Fruit fly (Drosophila melanogaster) whole organism, embryonic: ENCODE results near the gene CG15382.
A peak's percentile ranks its signal among the peaks of the same experiment; 100 is the strongest.

Experiments used
- BtbVII ChIP-seq: fragments of 200-800 bp; sonication (Bioruptor generic); optimal IDR thresholded peaks from 3 replicates; lab custom pipeline; 2017; ENCODE audit warnings: missing biosample characterization, mild to moderate bottlenecking, missing genetic modification characterization
- CG10565 ChIP-seq: fragments of 200-800 bp; sonication (Bioruptor generic); optimal IDR thresholded peaks from 3 replicates; lab custom pipeline; 2016; ENCODE audit warnings: missing biosample characterization, mild to moderate bottlenecking, missing genetic modification characterization
- CG10654 ChIP-seq: fragments of 200-800 bp; sonication (Bioruptor generic); optimal IDR thresholded peaks from 2 replicates; lab custom pipeline; 2016; ENCODE audit warnings: missing biosample characterization, missing genetic modification characterization
- CG13424 ChIP-seq: fragments of 200-800 bp; sonication (Bioruptor generic); optimal IDR thresholded peaks from 2 replicates; lab custom pipeline; 2019; ENCODE audit warnings: missing biosample characterization, mild to moderate bottlenecking, missing genetic modification characterization, moderate library complexity
- CG16863 ChIP-seq: fragments of 200-800 bp; sonication (Bioruptor generic); optimal IDR thresholded peaks from 3 replicates; lab custom pipeline; 2016; ENCODE audit warnings: missing biosample characterization, missing genetic modification characterization
- CG17186 ChIP-seq: fragments of 200-800 bp; sonication (Bioruptor generic); optimal IDR thresholded peaks from 3 replicates; lab custom pipeline; 2017; ENCODE audit warnings: missing biosample characterization, missing genetic modification reagents, missing genetic modification characterization
- CG17829 ChIP-seq: fragments of 200-800 bp; optimal IDR thresholded peaks from 2 replicates; lab custom pipeline; 2019; ENCODE audit warnings: missing biosample characterization, mild to moderate bottlenecking, missing genetic modification characterization, moderate library complexity
- CG17912 ChIP-seq: fragments of 200-800 bp; sonication (Bioruptor generic); optimal IDR thresholded peaks from 2 replicates; lab custom pipeline; 2018; ENCODE audit warnings: missing biosample characterization, mild to moderate bottlenecking, missing genetic modification characterization
- CG1792 ChIP-seq: fragments of 200-800 bp; sonication (Bioruptor generic); optimal IDR thresholded peaks from 2 replicates; lab custom pipeline; 2016; ENCODE audit warnings: missing biosample characterization, missing genetic modification characterization
- CG18262 ChIP-seq: fragments of 200-800 bp; optimal IDR thresholded peaks from 3 replicates; lab custom pipeline; 2019; ENCODE audit warnings: missing biosample characterization, mild to moderate bottlenecking, missing genetic modification characterization, moderate library complexity
- CG2678 ChIP-seq: fragments of 200-800 bp; sonication (Bioruptor generic); optimal IDR thresholded peaks from 3 replicates; lab custom pipeline; 2019; ENCODE audit warnings: missing biosample characterization, mild to moderate bottlenecking, missing genetic modification characterization, moderate library complexity
- CG30431 ChIP-seq: fragments of 200-800 bp; sonication (Bioruptor generic); optimal IDR thresholded peaks from 2 replicates; lab custom pipeline; 2017; ENCODE audit warnings: missing biosample characterization, missing genetic modification characterization
- CG3838 ChIP-seq: fragments of 200-800 bp; sonication (Bioruptor generic); optimal IDR thresholded peaks from 3 replicates; lab custom pipeline; 2016; ENCODE audit warnings: missing biosample characterization, missing genetic modification characterization
- CG4404 ChIP-seq: fragments of 200-800 bp; sonication (Bioruptor generic); IDR thresholded peaks from 2 replicates; pipeline ENCODE4 v1.3.6; 2022; ENCODE audit warnings: missing biosample characterization, missing genetic modification characterization
- CG8290 ChIP-seq, 3 experiments: fragments of 200-800 bp; sonication (Bioruptor generic); optimal IDR thresholded peaks; 2 replicates each; lab custom pipeline; 2016 to 2019; ENCODE audit warnings: missing biosample characterization in 3 of 3, missing genetic modification characterization in 3 of 3, mild to moderate bottlenecking in 2 of 3, moderate library complexity in 1 of 3
- CG8388 ChIP-seq: fragments of 200-800 bp; sonication (Bioruptor generic); optimal IDR thresholded peaks from 2 replicates; lab custom pipeline; 2019; ENCODE audit warnings: missing biosample characterization, mild to moderate bottlenecking, missing genetic modification characterization, moderate library complexity
- CG9817 ChIP-seq: fragments of 200-800 bp; sonication (Bioruptor generic); optimal IDR thresholded peaks from 2 replicates; lab custom pipeline; 2018; ENCODE audit warnings: missing biosample characterization, mild to moderate bottlenecking, missing genetic modification characterization, moderate library complexity
- Dfd ChIP-seq, 2 experiments: fragments of >200 bp; optimal IDR thresholded peaks; 2 replicates each; lab custom pipeline; 2017; ENCODE audit warnings: missing biosample characterization in 2 of 2, missing genetic modification characterization in 2 of 2
- Doc3 ChIP-seq: fragments of 200-800 bp; sonication (Bioruptor generic); IDR thresholded peaks from 3 replicates; pipeline ENCODE4 v1.3.6; 2022; ENCODE audit warnings: missing biosample characterization, missing genetic modification characterization; ENCODE audit not compliant: partially characterized antibody
- Drgx ChIP-seq: fragments of 200-800 bp; sonication (Bioruptor generic); IDR thresholded peaks from 2 replicates; pipeline ENCODE4 v1.3.6; 2022; ENCODE audit warnings: missing biosample characterization, missing genetic modification characterization
- H2.0 ChIP-seq: fragments of 200-800 bp; sonication (Bioruptor generic); IDR thresholded peaks from 2 replicates; pipeline ENCODE4 v1.3.6; 2022; ENCODE audit warnings: missing biosample characterization, missing genetic modification characterization
- Hey ChIP-seq: fragments of 200-800 bp; sonication (Bioruptor generic); optimal IDR thresholded peaks from 3 replicates; lab custom pipeline; 2018; ENCODE audit warnings: missing biosample characterization, mild to moderate bottlenecking, missing genetic modification characterization
- Hr39 ChIP-seq: fragments of >200 bp; optimal IDR thresholded peaks from 2 replicates; lab custom pipeline; 2017
- Hr78 ChIP-seq, 2 experiments: fragments of 200-800 bp in 1 of 2; fragments of >200 bp in 1 of 2; sonication (Bioruptor generic) in 1 of 2; optimal IDR thresholded peaks; 2 replicates each; lab custom pipeline; 2017 to 2019; ENCODE audit warnings: missing biosample characterization in 2 of 2, missing genetic modification characterization in 2 of 2, mild to moderate bottlenecking in 1 of 2, moderate library complexity in 1 of 2
- Lim3 ChIP-seq: fragments of 200-800 bp; sonication (Bioruptor generic); IDR thresholded peaks from 2 replicates; pipeline ENCODE4 v1.3.6; 2022; ENCODE audit warnings: missing biosample characterization, missing genetic modification characterization
- Neu2 ChIP-seq: fragments of 200-800 bp; sonication (Bioruptor generic); optimal IDR thresholded peaks from 3 replicates; lab custom pipeline; 2016; ENCODE audit warnings: missing biosample characterization, missing genetic modification characterization, borderline replicate concordance
- Nf-YC ChIP-seq: fragments of 200-800 bp; optimal IDR thresholded peaks from 3 replicates; lab custom pipeline; 2019; ENCODE audit warnings: missing biosample characterization, mild to moderate bottlenecking, missing genetic modification characterization, moderate library complexity
- Rx ChIP-seq: fragments of 200-800 bp; sonication (Bioruptor generic); IDR thresholded peaks from 2 replicates; pipeline ENCODE4 v1.3.6; 2022; ENCODE audit warnings: missing biosample characterization, missing genetic modification characterization
- Six4 ChIP-seq: fragments of 200-800 bp; sonication (Bioruptor generic); optimal IDR thresholded peaks from 2 replicates; lab custom pipeline; 2016; ENCODE audit warnings: missing biosample characterization, missing genetic modification characterization
- YL-1 ChIP-seq: fragments of 200-800 bp; sonication (Bioruptor generic); optimal IDR thresholded peaks from 3 replicates; lab custom pipeline; 2017; ENCODE audit warnings: missing biosample characterization, mild to moderate bottlenecking, missing genetic modification characterization
- amos ChIP-seq: fragments of 200-800 bp; sonication (Bioruptor generic); IDR thresholded peaks from 2 replicates; pipeline ENCODE4 v1.3.6; 2022; ENCODE audit warnings: missing biosample characterization, missing genetic modification characterization; ENCODE audit not compliant: partially characterized antibody
- ash1 ChIP-seq: fragments of 200-800 bp; sonication (Bioruptor generic); optimal IDR thresholded peaks from 2 replicates; lab custom pipeline; 2018; ENCODE audit warnings: missing biosample characterization, mild to moderate bottlenecking, missing genetic modification characterization
- caup ChIP-seq: fragments of 200-800 bp; sonication (Bioruptor generic); optimal IDR thresholded peaks from 3 replicates; lab custom pipeline; 2017; ENCODE audit warnings: missing biosample characterization, mild to moderate bottlenecking, missing genetic modification characterization, moderate library complexity; ENCODE audit not compliant: severe bottlenecking
- cg ChIP-seq: fragments of 200-800 bp; sonication (Bioruptor generic); optimal IDR thresholded peaks from 3 replicates; lab custom pipeline; 2019; ENCODE audit warnings: missing biosample characterization, mild to moderate bottlenecking, missing genetic modification characterization, moderate library complexity
- dan ChIP-seq: fragments of 200-800 bp; sonication (Bioruptor generic); IDR thresholded peaks from 2 replicates; pipeline ENCODE4 v1.3.6; 2022; ENCODE audit warnings: missing biosample characterization, missing genetic modification characterization
- dmrt11E ChIP-seq: fragments of 200-800 bp; sonication (Bioruptor generic); optimal IDR thresholded peaks from 3 replicates; lab custom pipeline; 2018; ENCODE audit warnings: missing biosample characterization, mild to moderate bottlenecking, missing genetic modification characterization, moderate library complexity
- ewg ChIP-seq: fragments of 200-800 bp; sonication (Bioruptor generic); optimal IDR thresholded peaks from 3 replicates; lab custom pipeline; 2017; ENCODE audit warnings: mild to moderate bottlenecking, missing biosample characterization, missing genetic modification reagents, missing genetic modification characterization
- grau ChIP-seq: fragments of 200-800 bp; optimal IDR thresholded peaks from 3 replicates; lab custom pipeline; 2019; ENCODE audit warnings: missing biosample characterization, mild to moderate bottlenecking, missing genetic modification characterization, moderate library complexity
- gsb ChIP-seq: fragments of 200-800 bp; sonication (Bioruptor generic); IDR thresholded peaks from 2 replicates; pipeline ENCODE4 v1.3.6; 2022; ENCODE audit warnings: missing biosample characterization, missing genetic modification characterization
- h ChIP-seq: fragments of >200 bp; optimal IDR thresholded peaks from 2 replicates; lab custom pipeline; 2017
- kni ChIP-seq: fragments of 200-800 bp; sonication (Bioruptor generic); optimal IDR thresholded peaks from 3 replicates; lab custom pipeline; 2017; ENCODE audit warnings: mild to moderate bottlenecking, missing biosample characterization, missing genetic modification reagents, missing genetic modification characterization
- knrl ChIP-seq: fragments of 200-800 bp; sonication (Bioruptor generic); IDR thresholded peaks from 3 replicates; pipeline ENCODE4 v1.3.6; 2022; ENCODE audit warnings: missing biosample characterization, missing genetic modification characterization; ENCODE audit not compliant: partially characterized antibody
- luna ChIP-seq: fragments of 200-800 bp; sonication (Bioruptor generic); optimal IDR thresholded peaks from 2 replicates; lab custom pipeline; 2016; ENCODE audit warnings: missing biosample characterization, missing genetic modification characterization
- nerfin-2 ChIP-seq: fragments of 200-800 bp; sonication (Bioruptor generic); IDR thresholded peaks from 2 replicates; pipeline ENCODE4 v1.3.6; 2022; ENCODE audit warnings: missing biosample characterization, missing genetic modification characterization; ENCODE audit not compliant: partially characterized antibody
- pum ChIP-seq: fragments of 200-800 bp; sonication (Bioruptor generic); optimal IDR thresholded peaks from 2 replicates; lab custom pipeline; 2016; ENCODE audit warnings: missing biosample characterization, missing genetic modification characterization
- schlank ChIP-seq: fragments of 200-800 bp; sonication (Bioruptor generic); optimal IDR thresholded peaks from 2 replicates; lab custom pipeline; 2018; ENCODE audit warnings: missing biosample characterization, mild to moderate bottlenecking, missing genetic modification characterization
- seq ChIP-seq: fragments of 200-800 bp; sonication (Bioruptor generic); IDR thresholded peaks from 2 replicates; pipeline ENCODE4 v1.3.6; 2022; ENCODE audit warnings: missing biosample characterization, missing genetic modification characterization
- slbo ChIP-seq: fragments of 200-800 bp; sonication (Bioruptor generic); IDR thresholded peaks from 2 replicates; pipeline ENCODE4 v1.3.6; 2022; ENCODE audit warnings: missing biosample characterization, missing genetic modification characterization

Gene CG15382

DNA sequence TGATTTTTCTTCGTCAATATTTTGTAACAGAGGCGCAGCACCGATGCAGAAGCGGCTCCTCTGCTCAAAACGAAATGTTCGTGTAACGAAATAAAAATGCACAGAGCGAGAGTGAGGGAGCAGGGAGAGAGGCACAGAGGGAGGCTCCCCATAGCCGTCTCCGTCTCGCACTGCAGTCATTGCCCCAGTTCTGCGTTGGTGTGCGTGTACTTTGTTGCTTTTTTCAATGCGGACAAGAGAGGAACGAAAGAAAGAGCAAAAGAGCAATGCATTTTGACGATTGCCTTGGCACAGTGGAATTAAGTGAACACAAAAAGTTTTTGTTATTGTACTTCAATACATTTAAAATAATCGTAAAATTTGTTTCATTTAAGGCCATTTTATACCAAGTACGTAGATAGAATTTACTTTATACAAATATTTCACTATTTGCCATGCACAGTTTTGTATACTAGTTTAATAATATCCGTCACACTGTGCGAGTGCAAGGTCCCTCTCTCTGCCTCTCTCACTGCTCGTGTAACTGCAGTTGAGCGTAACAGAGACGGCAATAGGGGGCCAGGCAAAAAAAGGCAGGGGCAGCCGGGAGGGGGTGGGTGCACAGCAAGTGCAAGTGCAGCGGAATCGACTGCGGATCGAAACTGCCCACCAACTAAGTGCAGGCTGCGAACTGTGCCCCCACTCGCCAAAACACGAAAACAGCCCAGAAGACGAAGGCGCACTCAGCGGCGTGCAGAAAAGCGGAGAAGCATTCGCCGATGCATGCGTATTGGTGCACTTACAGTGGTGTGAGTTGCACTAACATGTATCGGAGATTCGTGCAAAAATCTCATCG lies 46.7 kb downstream of the CG15382 start (continued):
- TF ChIP-seq kni (peak; percentile 96), CG8388 (GFP tag; lab: Kevin White, UChicago) (peak; percentile 100), BtbVII (GFP tag; lab: Kevin White, UChicago) (peak; percentile 93), CG8290 (GFP tag; optimal IDR thresholded peaks at IDR 0.05; lab: Kevin White, UChicago) (peak; percentile 99), CG8290 (tag; optimal IDR thresholded peaks at IDR 0.05; lab: Kevin White, UChicago) (peak; percentile 95 to 98), CG4404 (GFP tag; lab: Robert Waterston, UW) (peak; percentile 99), Doc3 (GFP tag; lab: Robert Waterston, UW) (peak; percentile 66), ash1 (peak; percentile 23), caup (GFP tag; lab: Kevin White, UChicago) (peak; percentile 87), CG30431 (GFP tag; lab: Kevin White, UChicago) (peak; percentile 97), grau (tag; lab: Kevin White, UChicago) (peak; percentile 97), H2.0 (peak; percentile 99), Hr39 (lab: Kevin White, UChicago) (no peak), CG13424 (tag; lab: Kevin White, UChicago) (peak; percentile 99), Hr78 (GFP tag; optimal IDR thresholded peaks at IDR 0.05; lab: Kevin White, UChicago) (peak in 1 of 2 experiments; percentile 97), Dfd (GFP tag; optimal IDR thresholded peaks at IDR 0.05; lab: Kevin White, UChicago) (no peak), CG2678 (tag; lab: Kevin White, UChicago) (peak; percentile 98), Nf-YC (peak; percentile 74), Rx (GFP tag; lab: Robert Waterston, UW) (peak; percentile 98), knrl (GFP tag; lab: Robert Waterston, UW) (peak; percentile 70; the same call in 2 of the 3 replicates), ewg (GFP tag; lab: Kevin White, UChicago) (peak; percentile 99), CG10654 (GFP tag; lab: Kevin White, UChicago) (peak; percentile 98), CG10565 (GFP tag; lab: Kevin White, UChicago) (peak; percentile 96), CG17829 (peak; percentile 100), CG1792 (peak; percentile 96), Six4 (peak; percentile 99), CG17912 (peak; percentile 57), nerfin-2 (GFP tag; lab: Robert Waterston, UW) (peak; percentile 83), Lim3 (GFP tag; lab: Robert Waterston, UW) (peak; percentile 98), h (lab: Kevin White, UChicago) (no peak), dan (GFP tag; lab: Robert Waterston, UW) (peak; percentile 99), gsb (GFP tag; lab: Robert Waterston, UW) (peak; percentile 79), seq (GFP tag; lab: Robert Waterston, UW) (peak; percentile 98), schlank (tag; lab: Kevin White, UChicago) (peak; percentile 59), slbo (peak; percentile 83), Neu2 (GFP tag; lab: Kevin White, UChicago) (peak; percentile 96), Hey (tag; lab: Kevin White, UChicago) (peak; percentile 65), Drgx (peak; percentile 100), dmrt11E (peak; percentile 100), CG17186 (GFP tag; lab: Kevin White, UChicago) (peak; percentile 97), amos (GFP tag; lab: Robert Waterston, UW) (peak; percentile 32; the same call in 1 of the 2 replicates), YL-1 (peak; percentile 94), cg (GFP tag; lab: Kevin White, UChicago) (peak; percentile 81), CG18262 (tag; lab: Kevin White, UChicago) (peak; percentile 100), CG9817 (tag; lab: Kevin White, UChicago) (peak; percentile 87), CG16863 (GFP tag; lab: Kevin White, UChicago) (peak; percentile 99), luna (no peak), pum (GFP tag; lab: Kevin White, UChicago) (peak; percentile 99), CG3838 (GFP tag; lab: Kevin White, UChicago) (peak; percentile 93)
